Worm (Caenorhabditis elegans): Measurements from ENCODE around the gene snr-3.

DNA sequence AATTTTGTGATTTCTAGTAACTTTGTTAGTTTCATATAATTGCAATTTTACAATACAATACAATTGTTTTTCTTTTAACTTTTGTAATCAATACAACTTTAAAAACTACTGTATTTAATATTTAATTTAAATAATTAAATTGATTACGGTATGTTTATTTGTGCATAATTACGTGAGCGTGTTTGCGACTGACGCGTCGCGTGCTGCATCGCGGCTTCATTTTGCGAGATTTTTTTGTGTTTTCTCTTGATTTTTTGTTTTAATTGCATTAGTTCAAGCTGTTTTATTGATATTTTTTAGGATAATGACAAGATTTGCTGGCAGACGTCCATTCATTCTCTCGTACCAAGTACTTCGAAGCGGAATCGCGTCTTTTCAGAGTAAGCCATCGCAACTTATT lies 12.9 kb downstream of the snr-3 start, which contains the start of gene T28D9.4:
- no peak for TF ChIP-seq unc-62 (GFP tag; optimal IDR thresholded peaks at IDR 0.05)
- no peak for TF ChIP-seq lsy-2 (tag; optimal IDR thresholded peaks at IDR 0.05)
- no peak for TF ChIP-seq mep-1 (tag; optimal IDR thresholded peaks at IDR 0.05)
- TF ChIP-seq flh-1 (GFP tag; optimal IDR thresholded peaks at IDR 0.05), result no peak
- no peak for TF ChIP-seq sptf-1 (tag; optimal IDR thresholded peaks at IDR 0.05)
- TF ChIP-seq nhr-76 (tag; optimal IDR thresholded peaks at IDR 0.05), result no peak
- no peak for TF ChIP-seq nhr-12 (tag; optimal IDR thresholded peaks at IDR 0.05)
